Worm (Caenorhabditis elegans) whole organism, L4 larva: ENCODE results near the gene pho-9.

Source experiments
- F37D6.2 ChIP-seq: sonication (generic microtip); optimal IDR thresholded peaks from 2 replicates; lab custom pipeline; 2016; ENCODE audit warnings: mild to moderate bottlenecking, missing genetic modification characterization, missing compliant biosample characterization
- T20F7.1 ChIP-seq: fragments of 200-800 bp; sonication (Bioruptor generic); optimal IDR thresholded peaks from 2 replicates; lab custom pipeline; 2018; ENCODE audit warnings: mild to moderate bottlenecking, missing genetic modification characterization, missing compliant biosample characterization
- T26A8.4 ChIP-seq: fragments of 200-800 bp; sonication (Bioruptor generic); IDR thresholded peaks from 2 replicates; pipeline ENCODE4 v1.3.6; 2022; ENCODE audit warnings: missing genetic modification characterization, missing compliant biosample characterization
- Y48G9A.11 ChIP-seq: fragments of 200-800 bp; sonication (Bioruptor generic); IDR thresholded peaks from 2 replicates; pipeline ENCODE4 v1.3.6; 2022; ENCODE audit warnings: missing genetic modification reagents, missing genetic modification characterization, missing compliant biosample characterization
- aha-1 ChIP-seq: fragments of 150-350 bp; peaks from one replicate; lab custom pipeline; 2014; ENCODE audit warnings: missing biosample characterization, missing genetic modification characterization
- ama-1 ChIP-seq: fragments of 150-350 bp; optimal IDR thresholded peaks from 2 replicates; lab custom pipeline; 2014; ENCODE audit warnings: inconsistent platforms, mixed read lengths
- arid-1 ChIP-seq: fragments of 200-800 bp; sonication (Bioruptor generic); conservative IDR thresholded peaks from 2 replicates; pipeline ENCODE4 v1.3.6; 2022; ENCODE audit warnings: missing genetic modification reagents, missing genetic modification characterization, missing compliant biosample characterization
- daf-19 ChIP-seq: fragments of 200-800 bp; sonication (Bioruptor generic); conservative IDR thresholded peaks from 2 replicates; pipeline ENCODE4 v1.3.6; 2022; ENCODE audit warnings: missing genetic modification characterization, missing compliant biosample characterization
- dmd-6 ChIP-seq: fragments of 200-800 bp; sonication (Bioruptor generic); IDR thresholded peaks from 2 replicates; pipeline ENCODE4 v1.3.6; 2022; ENCODE audit warnings: missing genetic modification reagents, missing genetic modification characterization, missing compliant biosample characterization
- egl-43 ChIP-seq: fragments of 200-800 bp; sonication (Bioruptor generic); IDR thresholded peaks from 2 replicates; pipeline ENCODE4 v1.3.6; 2022; ENCODE audit warnings: missing genetic modification reagents, missing genetic modification characterization, missing compliant biosample characterization
- hlh-30 ChIP-seq: sonication (generic microtip); optimal IDR thresholded peaks from 2 replicates; lab custom pipeline; 2017; ENCODE audit warnings: antibody characterized with exemption, mild to moderate bottlenecking, missing genetic modification characterization, missing compliant biosample characterization; ENCODE audit not compliant: insufficient read depth
- lim-7 ChIP-seq: fragments of 200-800 bp; sonication (Bioruptor generic); IDR thresholded peaks from 2 replicates; pipeline ENCODE4 v1.3.6; 2022; ENCODE audit warnings: missing genetic modification characterization, missing compliant biosample characterization
- lin-13 ChIP-seq: fragments of 150-350 bp; optimal IDR thresholded peaks from 2 replicates; lab custom pipeline; 2014; ENCODE audit warnings: missing biosample characterization, missing genetic modification reagents, missing genetic modification characterization
- lin-38 ChIP-seq: fragments of 200-800 bp; sonication (Bioruptor generic); IDR thresholded peaks from 2 replicates; pipeline ENCODE4 v1.3.6; 2022; ENCODE audit warnings: missing genetic modification reagents, missing genetic modification characterization, missing compliant biosample characterization
- lir-3 ChIP-seq: sonication (generic microtip); optimal IDR thresholded peaks from 2 replicates; lab custom pipeline; 2016; ENCODE audit warnings: mild to moderate bottlenecking, missing genetic modification characterization, missing compliant biosample characterization
- mep-1 ChIP-seq: fragments of 150-350 bp; sonication (generic microtip); optimal IDR thresholded peaks from 3 replicates; lab custom pipeline; 2014; ENCODE audit warnings: missing biosample characterization, missing genetic modification characterization
- nhr-111 ChIP-seq: fragments of 200-800 bp; sonication (Bioruptor generic); optimal IDR thresholded peaks from 2 replicates; lab custom pipeline; 2018; ENCODE audit warnings: mild to moderate bottlenecking, missing genetic modification characterization, missing compliant biosample characterization
- nhr-237 ChIP-seq: sonication (generic microtip); optimal IDR thresholded peaks from 2 replicates; lab custom pipeline; 2017; ENCODE audit warnings: missing biosample characterization, missing genetic modification characterization
- nhr-6 ChIP-seq: fragments of 150-350 bp; optimal IDR thresholded peaks from 2 replicates; lab custom pipeline; 2014; ENCODE audit warnings: missing biosample characterization, missing genetic modification characterization
- nhr-77 ChIP-seq: fragments of 150-350 bp; optimal IDR thresholded peaks from 2 replicates; lab custom pipeline; 2014; ENCODE audit warnings: missing biosample characterization, missing genetic modification characterization
- pha-4 ChIP-seq, 2 experiments: fragments of 150-350 bp in 1 of 2; fragments of 200-800 bp in 1 of 2; sonication (Bioruptor generic) in 1 of 2; IDR thresholded peaks in 1 of 2; optimal IDR thresholded peaks in 1 of 2; 2 replicates each; pipeline versions ENCODE4 v1.3.6 to Lab custom; 2014 to 2022; ENCODE audit warnings: missing genetic modification characterization in 2 of 2, missing genetic modification reagents in 2 of 2, missing biosample characterization in 1 of 2, missing compliant biosample characterization in 1 of 2
- php-3 ChIP-seq: fragments of 200-800 bp; sonication (Bioruptor generic); IDR thresholded peaks from 2 replicates; pipeline ENCODE4 v1.3.6; 2022; ENCODE audit warnings: missing genetic modification reagents, missing genetic modification characterization, missing compliant biosample characterization
- rbr-2 ChIP-seq: sonication (generic microtip); optimal IDR thresholded peaks from 2 replicates; lab custom pipeline; 2016; ENCODE audit warnings: missing genotype, missing genetic modification characterization, missing compliant biosample characterization
- set-16 ChIP-seq: fragments of 200-800 bp; sonication (Bioruptor generic); IDR thresholded peaks from 2 replicates; pipeline ENCODE4 v1.3.6; 2022; ENCODE audit warnings: missing genetic modification reagents, missing genetic modification characterization, missing compliant biosample characterization
- spr-3 ChIP-seq: fragments of 200-800 bp; sonication (Bioruptor generic); optimal IDR thresholded peaks from 2 replicates; lab custom pipeline; 2018; ENCODE audit warnings: mild to moderate bottlenecking, missing genetic modification characterization, missing compliant biosample characterization
- tag-97 ChIP-seq: fragments of 200-800 bp; sonication (Bioruptor generic); IDR thresholded peaks from 2 replicates; pipeline ENCODE4 v1.3.6; 2022; ENCODE audit warnings: missing genetic modification characterization, missing compliant biosample characterization
- tra-1 ChIP-seq: fragments of 200-800 bp; sonication (Bioruptor generic); IDR thresholded peaks from 2 replicates; pipeline ENCODE4 v1.3.6; 2022; ENCODE audit warnings: missing genetic modification reagents, missing genetic modification characterization, missing compliant biosample characterization
- unc-62 ChIP-seq, 3 experiments: fragments of 150-350 bp in 1 of 3; sonication (generic microtip); optimal IDR thresholded peaks in 2 of 3; peaks in 1 of 3; 1 replicate in 1 of 3; 2 replicates in 2 of 3; lab custom pipeline; 2014 to 2017; ENCODE audit warnings: missing biosample characterization in 3 of 3, missing genetic modification characterization in 3 of 3, missing genetic modification reagents in 3 of 3, missing genotype in 1 of 3
- vab-7 ChIP-seq: fragments of 200-800 bp; sonication (Bioruptor generic); IDR thresholded peaks from 2 replicates; pipeline ENCODE4 v1.3.6; 2022; ENCODE audit warnings: missing genetic modification reagents, missing genetic modification characterization, missing compliant biosample characterization
- zfp-2 ChIP-seq: sonication (generic microtip); optimal IDR thresholded peaks from 2 replicates; lab custom pipeline; 2016; ENCODE audit warnings: mild to moderate bottlenecking, missing genetic modification characterization, missing compliant biosample characterization
- zfp-3 ChIP-seq: fragments of 200-800 bp; sonication (Bioruptor generic); conservative IDR thresholded peaks from 2 replicates; pipeline ENCODE4 v1.3.6; 2022; ENCODE audit warnings: missing genetic modification reagents, missing genetic modification characterization, missing compliant biosample characterization
- zip-11 ChIP-seq: fragments of 200-800 bp; sonication (Bioruptor generic); IDR thresholded peaks from 2 replicates; pipeline ENCODE4 v1.3.6; 2022; ENCODE audit warnings: missing genetic modification characterization, missing compliant biosample characterization

Gene pho-9

ce11 chrIII:2801800-2802515, 41.3 kb upstream of the pho-9 start, which contains the start of the genes twk-45 and Y71H2AM.25:
Gene twk-45 (minus strand): TSS chrIII:2801900.
Gene Y71H2AM.25 (plus strand): TSS chrIII:2802465.
- no peak for TF ChIP-seq hlh-30 (tag; lab: Kevin White, UChicago)
- peak; percentile 13 for TF ChIP-seq aha-1

DNA sequence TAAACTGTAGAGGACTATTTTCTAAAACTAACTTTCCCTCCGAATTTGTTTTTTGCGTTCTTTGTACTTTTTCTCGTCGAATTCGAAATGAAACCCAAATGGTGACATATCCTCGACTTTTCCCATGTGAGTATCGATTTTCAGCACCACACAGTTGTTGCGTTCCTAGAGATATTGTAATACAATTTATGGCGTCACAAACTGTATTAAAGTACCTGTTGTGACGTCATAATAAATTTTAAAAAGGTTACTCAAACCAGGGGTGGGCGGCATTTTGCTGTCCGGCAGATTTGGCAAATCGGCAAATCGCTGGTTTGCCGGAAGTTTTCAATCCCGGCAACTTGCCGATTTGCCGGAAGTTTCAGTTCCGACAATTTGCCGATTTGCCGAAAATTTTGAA, 40.1 kb upstream of the pho-9 start:
- TF ChIP-seq tra-1 (GFP tag; lab: Robert Waterston, UW) (no peak), nhr-6 (no peak), rbr-2 (no peak), dmd-6 (GFP tag; lab: Robert Waterston, UW) (no peak), lin-13 (GFP tag; lab: Kevin White, UChicago) (no peak), zfp-3 (GFP tag; lab: Robert Waterston, UW) (no peak), unc-62 (GFP tag; optimal IDR thresholded peaks at IDR 0.05 in 1 of 2; lab: Kevin White, UChicago) (no peak), unc-62 (tag; optimal IDR thresholded peaks at IDR 0.05; lab: Kevin White, UChicago) (no peak), tag-97 (no peak), nhr-237 (no peak), T26A8.4 (GFP tag; lab: Robert Waterston, UW) (no peak), daf-19 (GFP tag; lab: Robert Waterston, UW) (no peak), php-3 (GFP tag; lab: Robert Waterston, UW) (no peak), zip-11 (GFP tag; lab: Robert Waterston, UW) (no peak), nhr-77 (no peak), mep-1 (tag; lab: Kevin White, UChicago) (no peak), T20F7.1 (GFP tag; lab: Kevin White, UChicago) (no peak)

- peak; percentile 60; the same call in 1 of the 2 replicates for TF ChIP-seq egl-43 (GFP tag; lab: Robert Waterston, UW)
- peak; percentile 44; the same call in 1 of the 2 replicates for TF ChIP-seq set-16 (GFP tag; lab: Robert Waterston, UW)
- peak; percentile 11; the same call in 1 of the 2 replicates for TF ChIP-seq lin-38
Measured at ce11 chrIII:2797463-2797862, 36.8 kb upstream of the pho-9 start.

ce11 chrIII:2795442-2796023, 34.9 kb upstream of the pho-9 start:
- peak; percentile 49; the same call in 1 of the 2 replicates for TF ChIP-seq Y48G9A.11 (GFP tag; lab: Robert Waterston, UW)
- 0 out of 2 replicates have a peak, but pooled peaks have one; percentile 28 for TF ChIP-seq pha-4 (GFP tag; IDR thresholded peaks at IDR 0.05; lab: Robert Waterston, UW)
- no peak for TF ChIP-seq pha-4 (tag; optimal IDR thresholded peaks at IDR 0.05; lab: Kevin White, UChicago)
- TF ChIP-seq lin-38 = peak; percentile 68
- TF ChIP-seq lim-7 (GFP tag; lab: Robert Waterston, UW) = no peak
- TF ChIP-seq set-16 (GFP tag; lab: Robert Waterston, UW) = peak; percentile 45
- TF ChIP-seq nhr-77 = no peak
- TF ChIP-seq arid-1 (GFP tag; lab: Robert Waterston, UW) = 0 out of 2 replicates have a peak, but pooled peaks have one; percentile 20
- no peak for TF ChIP-seq T26A8.4 (GFP tag; lab: Robert Waterston, UW)
- no peak for TF ChIP-seq vab-7

- TF ChIP-seq nhr-111 (no peak), aha-1 (peak; percentile 74)
Measured at ce11 chrIII:2794057-2794456, 33.4 kb upstream of the pho-9 start.

DNA sequence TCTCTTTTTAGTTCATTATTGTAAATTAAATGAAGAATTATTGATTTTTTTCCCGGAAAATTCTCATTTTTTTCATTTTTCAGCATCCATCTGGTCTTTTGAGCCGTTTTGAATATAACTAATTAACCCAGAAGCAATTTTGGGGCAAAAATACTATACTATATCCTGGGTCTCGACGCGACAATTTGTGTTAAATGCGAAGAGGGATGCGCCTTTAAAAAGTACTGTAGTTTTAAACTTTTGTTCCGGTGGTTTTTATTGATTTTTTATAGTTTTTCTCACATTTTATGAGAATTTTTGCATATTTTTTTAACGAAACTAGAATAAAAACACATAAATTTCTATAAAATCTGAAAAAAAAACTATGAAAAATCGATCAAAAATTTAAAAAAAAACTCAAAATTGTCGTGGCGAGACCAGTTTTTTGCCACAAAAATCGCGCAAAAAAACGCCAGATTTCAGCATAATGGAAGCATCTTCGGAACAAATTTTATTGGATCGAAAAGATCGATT, 27.4 kb upstream of the pho-9 start, which contains the start of gene tbcc-1:
tbcc-1 (plus strand) TSS at position 463 of the 513 bp plus-strand sequence.
- TF ChIP-seq Y48G9A.11 (GFP tag; lab: Robert Waterston, UW) (no peak), F37D6.2 (tag; lab: Kevin White, UChicago) (no peak), ama-1 (peak; percentile 60), zip-11 (GFP tag; lab: Robert Waterston, UW) (no peak), zfp-2 (tag; lab: Kevin White, UChicago) (no peak), lin-38 (peak; percentile 49), lir-3 (tag; lab: Kevin White, UChicago) (no peak), dmd-6 (GFP tag; lab: Robert Waterston, UW) (no peak), spr-3 (GFP tag; lab: Kevin White, UChicago) (no peak)
- TF ChIP-seq, all 104 proteins: peak for 2
